Worm (Caenorhabditis elegans) whole organism, early embryonic: Measurements from ENCODE around the gene tmem-184.

Experiments
- flt-1 ChIP-seq: fragments of 200-800 bp; sonication (Bioruptor generic); IDR thresholded peaks from 2 replicates; pipeline ENCODE4 v1.3.6; 2022; ENCODE audit warnings: missing genetic modification characterization, missing compliant biosample characterization
- hmg-4 ChIP-seq: fragments of 200-800 bp; sonication (Bioruptor generic); optimal IDR thresholded peaks from 2 replicates; lab custom pipeline; 2018; ENCODE audit warnings: mild to moderate bottlenecking, missing genetic modification characterization, missing compliant biosample characterization

ce11 chrX:14745218-14745617 lies 38.6 kb upstream of the tmem-184 start:
- no peak for TF ChIP-seq hmg-4 (GFP tag; lab: Kevin White, UChicago)
- TF ChIP-seq flt-1 (GFP tag; lab: Robert Waterston, UW) = no peak
